Fruit fly (Drosophila melanogaster) whole organism, embryonic: ENCODE measurements around the gene CG43093.

Experiments
- Adf1 ChIP-seq: fragments of 200-800 bp; sonication (Bioruptor generic); IDR thresholded peaks from 2 replicates; pipeline ENCODE4 v1.3.6; 2022; ENCODE audit warnings: missing biosample characterization, missing genetic modification characterization
- Atf-2 ChIP-seq: fragments of 200-800 bp; sonication (Bioruptor generic); optimal IDR thresholded peaks from 2 replicates; lab custom pipeline; 2016; ENCODE audit warnings: missing biosample characterization, missing genetic modification characterization
- Atf3 ChIP-seq: fragments of 200-800 bp; sonication (Bioruptor generic); optimal IDR thresholded peaks from 3 replicates; lab custom pipeline; 2016; ENCODE audit warnings: missing biosample characterization, missing genetic modification characterization
- CG10979 ChIP-seq: fragments of 200-800 bp; sonication (Bioruptor generic); optimal IDR thresholded peaks from 2 replicates; lab custom pipeline; 2018; ENCODE audit warnings: missing biosample characterization, mild to moderate bottlenecking, missing genetic modification characterization, moderate library complexity
- CG11456 ChIP-seq: fragments of 200-800 bp; sonication (Bioruptor generic); IDR thresholded peaks from 3 replicates; pipeline ENCODE4 v1.3.6; 2022; ENCODE audit warnings: missing biosample characterization, missing genetic modification characterization
- CG14050 ChIP-seq: fragments of 200-800 bp; sonication (Bioruptor generic); IDR thresholded peaks from 3 replicates; pipeline ENCODE4 v1.3.6; 2022; ENCODE audit warnings: missing biosample characterization, missing genetic modification characterization
- CG14965 ChIP-seq: fragments of 200-800 bp; sonication (Bioruptor generic); optimal IDR thresholded peaks from 2 replicates; lab custom pipeline; 2016; ENCODE audit warnings: missing biosample characterization, missing genetic modification characterization, borderline replicate concordance
- CG15479 ChIP-seq: fragments of 200-800 bp; sonication (Bioruptor generic); optimal IDR thresholded peaks from 3 replicates; lab custom pipeline; 2019; ENCODE audit warnings: missing biosample characterization, mild to moderate bottlenecking, missing genetic modification characterization, moderate library complexity
- CG16813 ChIP-seq: fragments of 200-800 bp; sonication (Bioruptor generic); IDR thresholded peaks from 3 replicates; pipeline ENCODE4 v1.3.6; 2022; ENCODE audit warnings: missing biosample characterization, missing genetic modification characterization; ENCODE audit not compliant: partially characterized antibody
- CG17912 ChIP-seq: fragments of 200-800 bp; sonication (Bioruptor generic); optimal IDR thresholded peaks from 2 replicates; lab custom pipeline; 2018; ENCODE audit warnings: missing biosample characterization, mild to moderate bottlenecking, missing genetic modification characterization
- CG18599 ChIP-seq: fragments of 200-800 bp; sonication (Bioruptor generic); optimal IDR thresholded peaks from 3 replicates; lab custom pipeline; 2017; ENCODE audit warnings: missing biosample characterization, missing genetic modification characterization, mild to moderate bottlenecking, moderate library complexity, missing genetic modification reagents
- CG18764 ChIP-seq: fragments of 200-800 bp; sonication (Bioruptor generic); optimal IDR thresholded peaks from 3 replicates; lab custom pipeline; 2016; ENCODE audit warnings: missing biosample characterization, missing genetic modification characterization
- CG4820 ChIP-seq: fragments of 200-800 bp; sonication (Bioruptor generic); optimal IDR thresholded peaks from 3 replicates; lab custom pipeline; 2016; ENCODE audit warnings: missing biosample characterization, missing genetic modification characterization
- CG6254 ChIP-seq: fragments of 200-800 bp; sonication (Bioruptor generic); optimal IDR thresholded peaks from 3 replicates; lab custom pipeline; 2017; ENCODE audit warnings: mild to moderate bottlenecking, missing biosample characterization, missing genetic modification reagents, missing genetic modification characterization
- CG7839 ChIP-seq: fragments of 200-800 bp; sonication (Bioruptor generic); optimal IDR thresholded peaks from 3 replicates; lab custom pipeline; 2018; ENCODE audit warnings: missing biosample characterization, mild to moderate bottlenecking, missing genetic modification characterization, moderate library complexity
- CG9609 ChIP-seq: fragments of 200-800 bp; sonication (Bioruptor generic); optimal IDR thresholded peaks from 3 replicates; lab custom pipeline; 2016; ENCODE audit warnings: missing biosample characterization, missing genetic modification characterization
- D19B ChIP-seq: fragments of 200-800 bp; sonication (Bioruptor generic); optimal IDR thresholded peaks from 2 replicates; lab custom pipeline; 2017; ENCODE audit warnings: missing biosample characterization, mild to moderate bottlenecking, missing genetic modification characterization
- Dad ChIP-seq: fragments of 200-800 bp; sonication (Bioruptor generic); optimal IDR thresholded peaks from 3 replicates; lab custom pipeline; 2016; ENCODE audit warnings: missing biosample characterization, missing genetic modification characterization
- ERR ChIP-seq: fragments of 200-800 bp; sonication (Bioruptor generic); optimal IDR thresholded peaks from 2 replicates; lab custom pipeline; 2016; ENCODE audit warnings: missing biosample characterization, missing genetic modification characterization
- HLH4C ChIP-seq: fragments of 200-800 bp; sonication (Bioruptor generic); IDR thresholded peaks from 3 replicates; pipeline ENCODE4 v1.3.6; 2022; ENCODE audit warnings: missing biosample characterization, missing genetic modification characterization; ENCODE audit not compliant: partially characterized antibody
- HmgZ ChIP-seq: fragments of 200-800 bp; sonication (Bioruptor generic); optimal IDR thresholded peaks from 2 replicates; lab custom pipeline; 2018; ENCODE audit warnings: missing biosample characterization, mild to moderate bottlenecking, missing genetic modification characterization
- NC2α ChIP-seq: fragments of 200-800 bp; sonication (Bioruptor generic); optimal IDR thresholded peaks from 2 replicates; lab custom pipeline; 2016; ENCODE audit warnings: missing biosample characterization, missing genetic modification characterization
- NfI ChIP-seq: fragments of 200-800 bp; sonication (Bioruptor generic); optimal IDR thresholded peaks from 3 replicates; lab custom pipeline; 2018; ENCODE audit warnings: missing biosample characterization, mild to moderate bottlenecking, missing genetic modification characterization, moderate library complexity
- Sin3A ChIP-seq: fragments of >200 bp; optimal IDR thresholded peaks from 2 replicates; lab custom pipeline; 2018
- Six4 ChIP-seq: fragments of 200-800 bp; sonication (Bioruptor generic); optimal IDR thresholded peaks from 2 replicates; lab custom pipeline; 2016; ENCODE audit warnings: missing biosample characterization, missing genetic modification characterization
- amos ChIP-seq: fragments of 200-800 bp; sonication (Bioruptor generic); IDR thresholded peaks from 2 replicates; pipeline ENCODE4 v1.3.6; 2022; ENCODE audit warnings: missing biosample characterization, missing genetic modification characterization; ENCODE audit not compliant: partially characterized antibody
- dpn ChIP-seq, 2 experiments: fragments of 200-800 bp; sonication (Bioruptor generic); optimal IDR thresholded peaks; 3 replicates each; lab custom pipeline; 2016; ENCODE audit warnings: missing biosample characterization in 2 of 2, missing genetic modification characterization in 2 of 2
- dysf ChIP-seq: fragments of 200-800 bp; sonication (Bioruptor generic); IDR thresholded peaks from 3 replicates; pipeline ENCODE4 v1.3.6; 2022; ENCODE audit warnings: missing biosample characterization, missing genetic modification characterization
- exex ChIP-seq: fragments of 200-800 bp; sonication (Bioruptor generic); optimal IDR thresholded peaks from 4 replicates; lab custom pipeline; 2018; ENCODE audit warnings: missing biosample characterization, mild to moderate bottlenecking, missing genetic modification characterization, moderate library complexity
- fd3F ChIP-seq: fragments of 200-800 bp; sonication (Bioruptor generic); optimal IDR thresholded peaks from 2 replicates; lab custom pipeline; 2018; ENCODE audit warnings: missing biosample characterization, mild to moderate bottlenecking, missing genetic modification characterization, moderate library complexity
- gcm2 ChIP-seq: fragments of 200-800 bp; sonication (Bioruptor generic); optimal IDR thresholded peaks from 2 replicates; lab custom pipeline; 2016; ENCODE audit warnings: missing biosample characterization, missing genetic modification characterization
- gem ChIP-seq: fragments of 200-800 bp; sonication (Bioruptor generic); optimal IDR thresholded peaks from 2 replicates; lab custom pipeline; 2019; ENCODE audit warnings: missing biosample characterization, mild to moderate bottlenecking, missing genetic modification characterization, moderate library complexity
- knrl ChIP-seq: fragments of 200-800 bp; sonication (Bioruptor generic); IDR thresholded peaks from 3 replicates; pipeline ENCODE4 v1.3.6; 2022; ENCODE audit warnings: missing biosample characterization, missing genetic modification characterization; ENCODE audit not compliant: partially characterized antibody
- lilli ChIP-seq: fragments of 200-800 bp; sonication (Bioruptor generic); optimal IDR thresholded peaks from 3 replicates; lab custom pipeline; 2016; ENCODE audit warnings: missing biosample characterization, missing genetic modification characterization
- lola ChIP-seq, 3 experiments: fragments of >200 bp in 2 of 3; fragments of 200-800 bp in 1 of 3; sonication (Bioruptor generic) in 1 of 3; optimal IDR thresholded peaks; 2 replicates each; lab custom pipeline; 2017 to 2019; ENCODE audit warnings: missing biosample characterization in 3 of 3, missing genetic modification characterization in 3 of 3, mild to moderate bottlenecking in 1 of 3, moderate library complexity in 1 of 3
- nau ChIP-seq: fragments of 200-800 bp; sonication (Bioruptor generic); optimal IDR thresholded peaks from 3 replicates; lab custom pipeline; 2017; ENCODE audit warnings: missing biosample characterization, mild to moderate bottlenecking, missing genetic modification characterization, missing genetic modification reagents
- otp ChIP-seq: fragments of 200-800 bp; sonication (Bioruptor generic); IDR thresholded peaks from 3 replicates; pipeline ENCODE4, ENCODE4 v1.3.6; 2022; ENCODE audit warnings: missing biosample characterization, missing genetic modification characterization
- p53 ChIP-seq: fragments of 200-800 bp; sonication (Bioruptor generic); optimal IDR thresholded peaks from 2 replicates; lab custom pipeline; 2016; ENCODE audit warnings: missing biosample characterization, missing genetic modification characterization
- pb ChIP-seq: fragments of 200-800 bp; sonication (Bioruptor generic); optimal IDR thresholded peaks from 3 replicates; lab custom pipeline; 2016; ENCODE audit warnings: missing biosample characterization, missing genetic modification characterization
- pita ChIP-seq: fragments of 200-800 bp; sonication (Bioruptor generic); optimal IDR thresholded peaks from 2 replicates; lab custom pipeline; 2017; ENCODE audit warnings: missing biosample characterization, mild to moderate bottlenecking, missing genetic modification characterization
- prd ChIP-seq, 3 experiments: fragments of >200 bp in 2 of 3; fragments of 200-800 bp in 1 of 3; sonication (Bioruptor generic) in 1 of 3; optimal IDR thresholded peaks in 2 of 3; IDR thresholded peaks in 1 of 3; 2 replicates in 2 of 3; 3 replicates in 1 of 3; pipeline versions ENCODE4 v1.3.6 to Lab custom; 2017 to 2022; ENCODE audit warnings: missing biosample characterization in 1 of 3, missing genetic modification characterization in 1 of 3
- seq ChIP-seq: fragments of 200-800 bp; sonication (Bioruptor generic); IDR thresholded peaks from 2 replicates; pipeline ENCODE4 v1.3.6; 2022; ENCODE audit warnings: missing biosample characterization, missing genetic modification characterization
- sisA ChIP-seq: fragments of 200-800 bp; sonication (Bioruptor generic); IDR thresholded peaks from 2 replicates; pipeline ENCODE4 v1.3.6; 2022; ENCODE audit warnings: missing biosample characterization, missing genetic modification characterization
- slbo ChIP-seq: fragments of 200-800 bp; sonication (Bioruptor generic); IDR thresholded peaks from 2 replicates; pipeline ENCODE4 v1.3.6; 2022; ENCODE audit warnings: missing biosample characterization, missing genetic modification characterization
- sr ChIP-seq: fragments of 200-800 bp; sonication (Bioruptor generic); IDR thresholded peaks from 3 replicates; pipeline ENCODE4 v1.3.6; 2022; ENCODE audit warnings: missing biosample characterization, missing genetic modification characterization
- trem ChIP-seq: fragments of 200-800 bp; optimal IDR thresholded peaks from 3 replicates; lab custom pipeline; 2019; ENCODE audit warnings: missing biosample characterization, mild to moderate bottlenecking, missing genetic modification characterization, moderate library complexity
- unpg ChIP-seq: fragments of 200-800 bp; sonication (Bioruptor generic); optimal IDR thresholded peaks from 3 replicates; lab custom pipeline; 2018; ENCODE audit warnings: missing biosample characterization, mild to moderate bottlenecking, missing genetic modification characterization, moderate library complexity
- vfl ChIP-seq: fragments of 200-800 bp; sonication (Bioruptor generic); optimal IDR thresholded peaks from 2 replicates; lab custom pipeline; 2016; ENCODE audit warnings: missing biosample characterization, missing genetic modification characterization

CG43093 gene

DNA sequence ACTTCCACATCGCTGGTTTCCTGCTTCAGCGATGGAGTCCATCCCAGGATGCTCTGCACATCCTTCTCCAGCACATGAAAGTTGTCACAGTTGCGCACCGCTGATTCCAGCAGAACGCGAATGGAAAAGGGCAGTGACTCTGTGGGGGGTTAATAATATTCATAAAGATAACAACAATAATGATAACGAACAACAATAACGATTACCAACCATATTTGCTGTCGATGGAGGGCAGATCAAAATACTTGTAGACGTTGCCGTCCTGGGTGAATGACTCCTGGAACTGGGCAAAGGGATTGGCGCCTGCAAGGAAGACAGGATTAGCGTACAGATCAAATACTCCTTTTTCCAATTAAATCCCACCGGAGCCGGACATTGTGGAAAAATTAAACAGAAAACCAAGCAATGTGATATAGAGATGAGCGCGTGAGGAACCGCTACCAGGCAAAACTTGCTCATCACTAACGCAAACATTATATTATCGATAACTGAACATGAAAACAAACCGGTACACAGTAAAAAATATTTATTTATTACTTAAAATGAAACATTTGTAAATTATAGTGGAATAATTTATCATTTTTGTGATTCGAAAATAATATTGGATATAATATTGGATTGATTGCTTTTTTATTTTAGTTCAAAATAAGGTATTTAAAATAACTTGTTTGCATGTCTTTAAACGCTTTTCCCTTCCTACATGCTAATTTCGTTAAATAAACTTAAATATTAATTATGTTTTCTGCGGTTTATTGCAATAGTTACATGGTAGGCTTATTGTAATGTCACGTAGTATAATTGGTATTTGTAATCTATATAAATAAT lies 45.7 kb downstream of the CG43093 start, which contains the start of gene Irp-1A (continued):
- TF ChIP-seq prd (optimal IDR thresholded peaks at IDR 0.05; lab: Kevin White, UChicago) (no peak), prd (GFP tag; IDR thresholded peaks at IDR 0.05; lab: Robert Waterston, UW) (peak; percentile 71), pita (GFP tag; lab: Kevin White, UChicago) (no peak), ERR (GFP tag; lab: Kevin White, UChicago) (no peak), CG14050 (peak; percentile 36; the same call in 1 of the 3 replicates), gcm2 (GFP tag; lab: Kevin White, UChicago) (peak; percentile 3), CG10979 (tag; lab: Kevin White, UChicago) (peak; percentile 80), Atf3 (GFP tag; lab: Kevin White, UChicago) (no peak), CG15479 (no peak), pb (GFP tag; lab: Kevin White, UChicago) (no peak), CG7839 (tag; lab: Kevin White, UChicago) (peak; percentile 86), HmgZ (tag; lab: Kevin White, UChicago) (peak; percentile 76), sisA (peak; percentile 24; the same call in 1 of the 2 replicates), NC2α (GFP tag; lab: Kevin White, UChicago) (no peak), dpn (GFP tag; optimal IDR thresholded peaks at IDR 0.05; lab: Kevin White, UChicago) (peak; percentile 51 to 69), trem (peak; percentile 80), Six4 (peak; percentile 71), CG18599 (peak; percentile 77), nau (GFP tag; lab: Kevin White, UChicago) (peak; percentile 11), dysf (GFP tag; lab: Robert Waterston, UW) (peak; percentile 72; the same call in 2 of the 3 replicates), CG16813 (GFP tag; lab: Robert Waterston, UW) (peak; percentile 81), slbo (GFP tag; lab: Robert Waterston, UW) (peak; percentile 86), exex (peak; percentile 67), gem (tag; lab: Kevin White, UChicago) (peak; percentile 90), vfl (GFP tag; lab: Kevin White, UChicago) (peak; percentile 23), NfI (peak; percentile 62), sr (no peak), D19B (peak; percentile 23), Sin3A (lab: Kevin White, UChicago) (peak; percentile 2), lilli (GFP tag; lab: Kevin White, UChicago) (peak; percentile 73), HLH4C (GFP tag; lab: Robert Waterston, UW) (peak; percentile 77), otp (GFP tag; lab: Robert Waterston, UW) (no peak), CG4820 (peak; percentile 2), CG17912 (no peak), knrl (GFP tag; lab: Robert Waterston, UW) (peak; percentile 82), unpg (GFP tag; lab: Kevin White, UChicago) (peak; percentile 85), Atf-2 (GFP tag; lab: Kevin White, UChicago) (no peak), amos (GFP tag; lab: Robert Waterston, UW) (peak; percentile 85), CG6254 (no peak), p53 (GFP tag; lab: Kevin White, UChicago) (no peak), CG11456 (peak; percentile 73; the same call in 2 of the 3 replicates), fd3F (GFP tag; lab: Kevin White, UChicago) (peak; percentile 53), Adf1 (GFP tag; lab: Robert Waterston, UW) (peak; percentile 45; the same call in 1 of the 2 replicates), Dad (GFP tag; lab: Kevin White, UChicago) (no peak), seq (no peak), lola (GFP tag; optimal IDR thresholded peaks at IDR 0.05; lab: Kevin White, UChicago) (peak in 1 of 3 experiments; percentile 71), CG14965 (GFP tag; lab: Kevin White, UChicago) (no peak), CG9609 (GFP tag; lab: Kevin White, UChicago) (peak; percentile 23), CG18764 (GFP tag; lab: Kevin White, UChicago) (peak; percentile 64)
